Fruit fly (Drosophila melanogaster) whole organism, pupa: ENCODE measurements around the gene ERR.

Experiments
- CG10348 ChIP-seq: fragments of 200-800 bp; sonication (Bioruptor generic); IDR thresholded peaks from 2 replicates; pipeline ENCODE4 v1.3.6; 2022; ENCODE audit warnings: missing biosample characterization, missing genetic modification characterization
- CG12605 ChIP-seq: fragments of 200-800 bp; sonication (Bioruptor generic); IDR thresholded peaks from 2 replicates; pipeline ENCODE4 v1.3.6; 2022; ENCODE audit warnings: missing biosample characterization, missing genetic modification characterization
- CG13204 ChIP-seq: fragments of 200-800 bp; sonication (Bioruptor generic); optimal IDR thresholded peaks from 2 replicates; lab custom pipeline; 2018; ENCODE audit warnings: missing biosample characterization, mild to moderate bottlenecking, missing genetic modification characterization, moderate library complexity
- CG14655 ChIP-seq: fragments of 200-800 bp; sonication (Bioruptor generic); optimal IDR thresholded peaks from 3 replicates; lab custom pipeline; 2017; ENCODE audit warnings: mild to moderate bottlenecking, missing biosample characterization, missing genetic modification reagents, missing genetic modification characterization
- CG15710 ChIP-seq: fragments of 200-800 bp; sonication (Bioruptor generic); optimal IDR thresholded peaks from 2 replicates; lab custom pipeline; 2018; ENCODE audit warnings: missing biosample characterization, mild to moderate bottlenecking, missing genetic modification characterization, moderate library complexity
- CG17806 ChIP-seq: fragments of 200-800 bp; sonication (Bioruptor generic); optimal IDR thresholded peaks from 2 replicates; lab custom pipeline; 2018; ENCODE audit warnings: missing biosample characterization, mild to moderate bottlenecking, missing genetic modification characterization, moderate library complexity
- CG32121 ChIP-seq: fragments of 200-800 bp; sonication (Bioruptor generic); IDR thresholded peaks from 2 replicates; pipeline ENCODE4 v1.3.6; 2022; ENCODE audit warnings: missing biosample characterization, missing genetic modification characterization
- CG34367 ChIP-seq: fragments of 200-800 bp; sonication (Bioruptor generic); optimal IDR thresholded peaks from 2 replicates; lab custom pipeline; 2018; ENCODE audit warnings: missing biosample characterization, mild to moderate bottlenecking, missing genetic modification characterization
- CG4496 ChIP-seq: fragments of 200-800 bp; sonication (Bioruptor generic); IDR thresholded peaks from 3 replicates; pipeline ENCODE4 v1.3.6; 2022; ENCODE audit warnings: missing biosample characterization, missing genetic modification characterization
- CG8159 ChIP-seq: fragments of 200-800 bp; sonication (Bioruptor generic); optimal IDR thresholded peaks from 3 replicates; lab custom pipeline; 2018; ENCODE audit warnings: missing biosample characterization, mild to moderate bottlenecking, missing genetic modification characterization, moderate library complexity
- CG8301 ChIP-seq: fragments of 200-800 bp; sonication (Bioruptor generic); optimal IDR thresholded peaks from 2 replicates; lab custom pipeline; 2018; ENCODE audit warnings: missing biosample characterization, mild to moderate bottlenecking, missing genetic modification characterization
- CG9948 ChIP-seq: fragments of 200-800 bp; sonication (Bioruptor generic); optimal IDR thresholded peaks from 2 replicates; lab custom pipeline; 2018; ENCODE audit warnings: missing biosample characterization, mild to moderate bottlenecking, missing genetic modification characterization, moderate library complexity
- D1 ChIP-seq: fragments of 200-800 bp; sonication (Bioruptor generic); optimal IDR thresholded peaks from 2 replicates; lab custom pipeline; 2018; ENCODE audit warnings: missing biosample characterization, mild to moderate bottlenecking, missing genetic modification characterization, moderate library complexity
- EcR ChIP-seq: fragments of 200-800 bp; sonication (Bioruptor generic); optimal IDR thresholded peaks from 3 replicates; lab custom pipeline; 2019; ENCODE audit warnings: missing biosample characterization, missing genetic modification characterization, mild to moderate bottlenecking, moderate library complexity, missing genetic modification reagents
- Ets98B ChIP-seq: fragments of 200-800 bp; sonication (Bioruptor generic); IDR thresholded peaks from 2 replicates; pipeline ENCODE4 v1.3.6; 2022; ENCODE audit warnings: missing biosample characterization, missing genetic modification characterization
- Pif1A ChIP-seq: fragments of 200-800 bp; sonication (Bioruptor generic); optimal IDR thresholded peaks from 3 replicates; lab custom pipeline; 2016; ENCODE audit warnings: missing biosample characterization, missing genetic modification characterization
- Pif1B ChIP-seq: fragments of 200-800 bp; sonication (Bioruptor generic); optimal IDR thresholded peaks from 3 replicates; lab custom pipeline; 2016; ENCODE audit warnings: missing biosample characterization, missing genetic modification characterization
- Snoo ChIP-seq: fragments of 200-800 bp; sonication (Bioruptor generic); optimal IDR thresholded peaks from 3 replicates; lab custom pipeline; 2017; ENCODE audit warnings: missing biosample characterization, mild to moderate bottlenecking, missing genetic modification characterization, inconsistent platforms
- fd96Ca ChIP-seq: fragments of 200-800 bp; sonication (Bioruptor generic); IDR thresholded peaks from 3 replicates; pipeline ENCODE4 v1.3.6; 2022; ENCODE audit warnings: missing biosample characterization, missing genetic modification characterization
- gl ChIP-seq: fragments of 200-800 bp; sonication (Bioruptor generic); optimal IDR thresholded peaks from 2 replicates; lab custom pipeline; 2018; ENCODE audit warnings: missing biosample characterization, mild to moderate bottlenecking, missing genetic modification characterization
- rn ChIP-seq: fragments of 200-800 bp; sonication (Bioruptor generic); IDR thresholded peaks from 2 replicates; pipeline ENCODE4 v1.3.6; 2022; ENCODE audit warnings: missing biosample characterization, missing genetic modification characterization

The ERR gene

dm6 chr3L:8158715-8159380 is 27.6 kb downstream of the ERR start, which contains the start of gene CG42445:
Gene CG42445 (minus strand): TSS chr3L:8158900.
- TF ChIP-seq CG10348, result no peak
- TF ChIP-seq EcR (GFP tag; lab: Kevin White, UChicago), result no peak
- no peak for TF ChIP-seq Pif1B
- TF ChIP-seq CG17806, result no peak
- TF ChIP-seq CG14655, result no peak
- TF ChIP-seq fd96Ca, result no peak
- no peak for TF ChIP-seq CG32121 (GFP tag; lab: Robert Waterston, UW)
- TF ChIP-seq CG8301 (tag; lab: Kevin White, UChicago), result no peak
- TF ChIP-seq CG8159, result no peak
- no peak for TF ChIP-seq Pif1A (GFP tag; lab: Kevin White, UChicago)
- TF ChIP-seq CG34367 (tag; lab: Kevin White, UChicago), result no peak
- TF ChIP-seq gl (tag; lab: Kevin White, UChicago), result no peak
- TF ChIP-seq CG13204, result no peak
- no peak for TF ChIP-seq CG9948
- TF ChIP-seq CG15710 (tag; lab: Kevin White, UChicago), result no peak
- no peak for TF ChIP-seq CG12605 (GFP tag; lab: Robert Waterston, UW)
- no peak for TF ChIP-seq Snoo (tag; lab: Kevin White, UChicago)
- TF ChIP-seq rn (GFP tag; lab: Robert Waterston, UW), result no peak
- no peak for TF ChIP-seq Ets98B (GFP tag; lab: Robert Waterston, UW)
- no peak for TF ChIP-seq D1
- TF ChIP-seq, all 21 proteins: peak for 0

- TF ChIP-seq CG8301 (tag; lab: Kevin White, UChicago), result peak; percentile 5
- TF ChIP-seq CG14655, result no peak
- no peak for TF ChIP-seq CG10348
- no peak for TF ChIP-seq CG4496
- TF ChIP-seq CG34367 (tag; lab: Kevin White, UChicago), result peak; percentile 38
- 0 out of 2 replicates have a peak, but pooled peaks have one; percentile 13 for TF ChIP-seq CG32121 (GFP tag; lab: Robert Waterston, UW)
- TF ChIP-seq EcR (GFP tag; lab: Kevin White, UChicago), result peak; percentile 48
- TF ChIP-seq gl (tag; lab: Kevin White, UChicago), result no peak
- TF ChIP-seq rn (GFP tag; lab: Robert Waterston, UW), result no peak
- TF ChIP-seq D1, result no peak
- peak; percentile 25 for TF ChIP-seq Snoo (tag; lab: Kevin White, UChicago)
- peak; percentile 46 for TF ChIP-seq Pif1B
- peak; percentile 22 for TF ChIP-seq Pif1A (GFP tag; lab: Kevin White, UChicago)
- no peak for TF ChIP-seq CG13204
- no peak for TF ChIP-seq fd96Ca
- TF ChIP-seq CG9948, result no peak
- TF ChIP-seq CG17806, result peak; percentile 31
- peak; percentile 62 for TF ChIP-seq CG8159
- TF ChIP-seq CG15710 (tag; lab: Kevin White, UChicago), result peak; percentile 68
- TF ChIP-seq, all 21 proteins: peak for 10
Measured at dm6 chr3L:8157079-8157478, 29.4 kb downstream of the ERR start.

dm6 chr3L:8156199-8156598 is 30.3 kb downstream of the ERR start:
- TF ChIP-seq CG4496 (peak; percentile 45; the same call in 1 of the 3 replicates), Snoo (tag; lab: Kevin White, UChicago) (peak; percentile 11), Pif1B (no peak), CG8301 (tag; lab: Kevin White, UChicago) (peak; percentile 26), CG8159 (peak; percentile 45), CG17806 (peak; percentile 22), CG13204 (no peak), fd96Ca (0 out of 3 replicates have a peak, but pooled peaks have one; percentile 43), CG32121 (GFP tag; lab: Robert Waterston, UW) (no peak), Ets98B (GFP tag; lab: Robert Waterston, UW) (peak; percentile 18; the same call in 1 of the 2 replicates), CG15710 (tag; lab: Kevin White, UChicago) (peak; percentile 21)
- TF ChIP-seq, all 21 proteins: peak for 8

- no peak for TF ChIP-seq fd96Ca
- no peak for TF ChIP-seq CG10348
- TF ChIP-seq EcR (GFP tag; lab: Kevin White, UChicago), result no peak
- TF ChIP-seq CG17806, result no peak
- TF ChIP-seq CG9948, result no peak
- no peak for TF ChIP-seq CG13204
- no peak for TF ChIP-seq CG4496
- TF ChIP-seq CG8159, result no peak
- TF ChIP-seq, all 21 proteins: peak for 0
Measured at dm6 chr3L:8155324-8155723, 31.1 kb downstream of the ERR start.

- TF ChIP-seq CG4496, result 0 out of 3 replicates have a peak, but pooled peaks have one; percentile 28
- no peak for TF ChIP-seq CG32121 (GFP tag; lab: Robert Waterston, UW)
- peak; percentile 19 for TF ChIP-seq CG13204
Measured at dm6 chr3L:8154544-8154943, 31.9 kb downstream of the ERR start.

- TF ChIP-seq CG13204 (no peak), CG17806 (peak; percentile 67), Pif1B (peak; percentile 59), CG15710 (tag; lab: Kevin White, UChicago) (peak; percentile 49), gl (tag; lab: Kevin White, UChicago) (no peak), D1 (no peak), CG10348 (peak; percentile 85), CG9948 (peak; percentile 66), Ets98B (GFP tag; lab: Robert Waterston, UW) (peak; percentile 97), CG4496 (peak; percentile 95), CG12605 (GFP tag; lab: Robert Waterston, UW) (peak; percentile 89), EcR (GFP tag; lab: Kevin White, UChicago) (peak; percentile 87), CG14655 (peak; percentile 93), CG8159 (peak; percentile 69), fd96Ca (peak; percentile 96), CG32121 (GFP tag; lab: Robert Waterston, UW) (peak; percentile 96), CG8301 (tag; lab: Kevin White, UChicago) (peak; percentile 91), CG34367 (tag; lab: Kevin White, UChicago) (peak; percentile 58), rn (GFP tag; lab: Robert Waterston, UW) (peak; percentile 89), Snoo (tag; lab: Kevin White, UChicago) (peak; percentile 23), Pif1A (GFP tag; lab: Kevin White, UChicago) (peak; percentile 72)
Measured at dm6 chr3L:8153206-8153996, 33.1 kb downstream of the ERR start.
